Worm (Caenorhabditis elegans) whole organism, young adult: ENCODE data around the gene gldi-7.

Experiments used
- B0019.2 ChIP-seq: fragments of 200-800 bp; sonication (Bioruptor generic); conservative IDR thresholded peaks from 2 replicates; pipeline ENCODE4 v1.3.6; 2022; ENCODE audit warnings: missing genetic modification reagents, missing genetic modification characterization, missing compliant biosample characterization
- B0336.3 ChIP-seq: fragments of 200-800 bp; sonication (Bioruptor generic); IDR thresholded peaks from 2 replicates; pipeline ENCODE4 v1.3.6; 2022; ENCODE audit warnings: missing genetic modification characterization, missing compliant biosample characterization
- C17E4.6 ChIP-seq: fragments of 200-800 bp; sonication (Bioruptor generic); IDR thresholded peaks from 2 replicates; pipeline ENCODE4 v1.3.6; 2022; ENCODE audit warnings: missing genetic modification reagents, missing genetic modification characterization, missing compliant biosample characterization
- F10E7.11 ChIP-seq: sonication (generic microtip); optimal IDR thresholded peaks from 2 replicates; lab custom pipeline; 2017; ENCODE audit warnings: mild to moderate bottlenecking, missing genetic modification characterization, moderate library complexity, missing compliant biosample characterization
- F23B12.7 ChIP-seq: sonication (generic microtip); optimal IDR thresholded peaks from 2 replicates; lab custom pipeline; 2017; ENCODE audit warnings: missing genetic modification characterization, mild to moderate bottlenecking, missing compliant biosample characterization, antibody characterized with exemption, moderate library complexity; ENCODE audit not compliant: insufficient read depth
- F39B2.1 ChIP-seq: fragments of 200-800 bp; sonication (Bioruptor generic); IDR thresholded peaks from 2 replicates; pipeline ENCODE4 v1.3.6; 2022; ENCODE audit warnings: missing genetic modification reagents, missing genetic modification characterization, missing compliant biosample characterization
- F55B11.4 ChIP-seq: sonication (generic microtip); optimal IDR thresholded peaks from 2 replicates; lab custom pipeline; 2016; ENCODE audit warnings: missing compliant biosample characterization, missing genetic modification characterization, borderline replicate concordance; ENCODE audit not compliant: insufficient read depth
- Y53G8AR.9 ChIP-seq: fragments of 200-800 bp; sonication (Bioruptor generic); conservative IDR thresholded peaks from 2 replicates; pipeline ENCODE4 v1.3.6; 2022; ENCODE audit warnings: missing genetic modification reagents, missing genetic modification characterization, missing compliant biosample characterization
- Y95B8A.8 ChIP-seq: fragments of 200-800 bp; sonication (Bioruptor generic); IDR thresholded peaks from 2 replicates; pipeline ENCODE4 v1.3.6; 2022; ENCODE audit warnings: missing genetic modification reagents, missing genetic modification characterization, missing compliant biosample characterization
- aptf-3 ChIP-seq: fragments of 200-800 bp; sonication (Bioruptor generic); IDR thresholded peaks from 2 replicates; pipeline ENCODE4 v1.3.6; 2022; ENCODE audit warnings: missing genetic modification characterization, missing compliant biosample characterization
- attf-3 ChIP-seq: fragments of 200-800 bp; sonication (Bioruptor generic); conservative IDR thresholded peaks from 2 replicates; pipeline ENCODE4 v1.3.6; 2022; ENCODE audit warnings: missing genetic modification reagents, missing genetic modification characterization, missing compliant biosample characterization
- attf-6 ChIP-seq: fragments of 200-800 bp; sonication (Bioruptor generic); IDR thresholded peaks from 2 replicates; pipeline ENCODE4 v1.3.6; 2022; ENCODE audit warnings: missing genetic modification reagents, missing genetic modification characterization, missing compliant biosample characterization
- bed-2 ChIP-seq: fragments of 200-800 bp; sonication (Bioruptor generic); IDR thresholded peaks from 2 replicates; pipeline ENCODE4 v1.3.6; 2022; ENCODE audit warnings: missing genetic modification reagents, missing genetic modification characterization, missing compliant biosample characterization
- ccch-3 ChIP-seq: fragments of 200-800 bp; sonication (Bioruptor generic); optimal IDR thresholded peaks from 2 replicates; lab custom pipeline; 2018; ENCODE audit warnings: mild to moderate bottlenecking, missing genetic modification characterization, missing compliant biosample characterization
- cebp-1 ChIP-seq, 2 experiments: fragments of 200-800 bp in 1 of 2; sonication (Bioruptor generic) in 1 of 2; sonication (generic microtip) in 1 of 2; IDR thresholded peaks in 1 of 2; optimal IDR thresholded peaks in 1 of 2; 2 replicates each; pipeline versions ENCODE4 v1.3.6 to Lab custom; 2017 to 2022; ENCODE audit warnings: missing compliant biosample characterization in 2 of 2, missing genetic modification characterization in 2 of 2, mild to moderate bottlenecking in 1 of 2, missing genetic modification reagents in 1 of 2, moderate library complexity in 1 of 2
- ceh-100 ChIP-seq: fragments of 200-800 bp; sonication (Bioruptor generic); IDR thresholded peaks from 2 replicates; pipeline ENCODE4 v1.3.6; 2022; ENCODE audit warnings: missing genetic modification reagents, missing genetic modification characterization, missing compliant biosample characterization
- ceh-27 ChIP-seq: fragments of 200-800 bp; sonication (Bioruptor generic); optimal IDR thresholded peaks from 2 replicates; lab custom pipeline; 2018; ENCODE audit warnings: mild to moderate bottlenecking, missing genetic modification characterization, moderate library complexity, missing compliant biosample characterization
- dox-1 ChIP-seq: fragments of 200-800 bp; sonication (Bioruptor generic); IDR thresholded peaks from 2 replicates; pipeline ENCODE4 v1.3.6; 2022; ENCODE audit warnings: missing genetic modification reagents, missing genetic modification characterization, missing compliant biosample characterization
- dpl-1 ChIP-seq: fragments of 150-350 bp; optimal IDR thresholded peaks from 2 replicates; lab custom pipeline; 2014; ENCODE audit warnings: missing biosample characterization, missing genetic modification reagents, missing genetic modification characterization
- egl-18 ChIP-seq: fragments of 200-800 bp; sonication (Bioruptor generic); IDR thresholded peaks from 2 replicates; pipeline ENCODE4 v1.3.6; 2022; ENCODE audit warnings: missing genetic modification reagents, missing genetic modification characterization, missing compliant biosample characterization
- ets-4 ChIP-seq: fragments of 200-800 bp; sonication (Bioruptor generic); optimal IDR thresholded peaks from 2 replicates; lab custom pipeline; 2018; ENCODE audit warnings: mild to moderate bottlenecking, missing genetic modification characterization, missing compliant biosample characterization
- hlh-12 ChIP-seq: sonication (generic microtip); optimal IDR thresholded peaks from 2 replicates; lab custom pipeline; 2016; ENCODE audit warnings: missing genetic modification characterization, missing compliant biosample characterization
- hlh-26 ChIP-seq: fragments of 200-800 bp; sonication (Bioruptor generic); conservative IDR thresholded peaks from 2 replicates; pipeline ENCODE4 v1.3.6; 2022; ENCODE audit warnings: missing genetic modification reagents, missing genetic modification characterization, missing compliant biosample characterization
- hmg-1.2 ChIP-seq: fragments of 200-800 bp; sonication (Bioruptor generic); IDR thresholded peaks from 2 replicates; pipeline ENCODE4 v1.3.6; 2022; ENCODE audit warnings: missing genetic modification reagents, missing genetic modification characterization, missing compliant biosample characterization
- hmg-20 ChIP-seq: fragments of 200-800 bp; sonication (Bioruptor generic); IDR thresholded peaks from 2 replicates; pipeline ENCODE4 v1.3.6; 2022; ENCODE audit warnings: missing genetic modification reagents, missing genetic modification characterization, missing compliant biosample characterization
- let-607 ChIP-seq, 2 experiments: fragments of 200-800 bp in 1 of 2; sonication (Bioruptor generic) in 1 of 2; sonication (generic microtip) in 1 of 2; optimal IDR thresholded peaks; 2 replicates each; lab custom pipeline; 2016 to 2018; ENCODE audit warnings: mild to moderate bottlenecking in 2 of 2, missing compliant biosample characterization in 2 of 2, missing genetic modification characterization in 2 of 2, moderate library complexity in 2 of 2, missing genotype in 1 of 2
- lin-35 ChIP-seq, 3 experiments: fragments of 150-350 bp in 2 of 3; sonication (generic microtip) in 1 of 3; optimal IDR thresholded peaks; 2 replicates each; lab custom pipeline; 2014 to 2018; ENCODE audit warnings: missing biosample characterization in 3 of 3, missing genetic modification characterization in 3 of 3, missing genetic modification reagents in 3 of 3
- lin-40 ChIP-seq: sonication (generic microtip); optimal IDR thresholded peaks from 2 replicates; lab custom pipeline; 2016; ENCODE audit warnings: missing genetic modification characterization, mild to moderate bottlenecking, missing compliant biosample characterization, missing genotype, missing genetic modification reagents
- madf-3 ChIP-seq: fragments of 200-800 bp; sonication (Bioruptor generic); IDR thresholded peaks from 2 replicates; pipeline ENCODE4 v1.3.6; 2022; ENCODE audit warnings: missing genetic modification reagents, missing genetic modification characterization, missing compliant biosample characterization
- madf-6 ChIP-seq: fragments of 200-800 bp; sonication (Bioruptor generic); IDR thresholded peaks from 2 replicates; pipeline ENCODE4 v1.3.6; 2022; ENCODE audit warnings: missing genetic modification reagents, missing genetic modification characterization, missing compliant biosample characterization
- mcd-1 ChIP-seq: fragments of 200-800 bp; sonication (Bioruptor generic); IDR thresholded peaks from 2 replicates; pipeline ENCODE4 v1.3.6; 2022; ENCODE audit warnings: missing genetic modification reagents, missing genetic modification characterization, missing compliant biosample characterization
- mes-4 ChIP-seq: sonication (generic microtip); optimal IDR thresholded peaks from 2 replicates; lab custom pipeline; 2016; ENCODE audit warnings: missing genotype, missing genetic modification characterization, missing compliant biosample characterization
- nfya-1 ChIP-seq: sonication (generic microtip); optimal IDR thresholded peaks from 2 replicates; lab custom pipeline; 2017; ENCODE audit warnings: antibody characterized with exemption, missing compliant biosample characterization, missing genetic modification characterization, borderline replicate concordance; ENCODE audit not compliant: insufficient read depth
- nfya-2 ChIP-seq: fragments of 200-800 bp; sonication (Bioruptor generic); IDR thresholded peaks from 2 replicates; pipeline ENCODE4 v1.3.6; 2022; ENCODE audit warnings: missing genetic modification reagents, missing genetic modification characterization, missing compliant biosample characterization
- nhr-179 ChIP-seq: sonication (generic microtip); optimal IDR thresholded peaks from 2 replicates; lab custom pipeline; 2016; ENCODE audit warnings: mild to moderate bottlenecking, missing genetic modification characterization, missing compliant biosample characterization
- rcor-1 ChIP-seq: fragments of 200-800 bp; sonication (Bioruptor generic); IDR thresholded peaks from 2 replicates; pipeline ENCODE4 v1.3.6; 2022; ENCODE audit warnings: missing genetic modification reagents, missing genetic modification characterization, missing compliant biosample characterization
- tbx-9 ChIP-seq: sonication (generic microtip); optimal IDR thresholded peaks from 2 replicates; lab custom pipeline; 2016; ENCODE audit warnings: borderline replicate concordance, missing genetic modification characterization, inconsistent platforms, missing compliant biosample characterization
- tlf-1 ChIP-seq: fragments of 200-800 bp; sonication (Bioruptor generic); optimal IDR thresholded peaks from 2 replicates; lab custom pipeline; 2018; ENCODE audit warnings: mild to moderate bottlenecking, missing genetic modification characterization, missing compliant biosample characterization
- unc-130 ChIP-seq: sonication (generic microtip); optimal IDR thresholded peaks from 2 replicates; lab custom pipeline; 2016; ENCODE audit warnings: missing genetic modification reagents, missing genetic modification characterization, missing compliant biosample characterization
- zfh-2 ChIP-seq: fragments of 200-800 bp; sonication (Bioruptor generic); conservative IDR thresholded peaks from 2 replicates; pipeline ENCODE4 v1.3.6; 2022; ENCODE audit warnings: missing genetic modification reagents, missing genetic modification characterization, missing compliant biosample characterization
- ztf-25 ChIP-seq: fragments of 200-800 bp; sonication (Bioruptor generic); IDR thresholded peaks from 2 replicates; pipeline ENCODE4 v1.3.6; 2022; ENCODE audit warnings: missing genetic modification reagents, missing genetic modification characterization, missing compliant biosample characterization
- ztf-26 ChIP-seq: sonication (generic microtip); optimal IDR thresholded peaks from 2 replicates; lab custom pipeline; 2017; ENCODE audit warnings: missing genetic modification characterization, missing compliant biosample characterization
- ztf-28 ChIP-seq: fragments of 200-800 bp; sonication (Bioruptor generic); IDR thresholded peaks from 2 replicates; pipeline ENCODE4 v1.3.6; 2022; ENCODE audit warnings: missing genetic modification reagents, missing genetic modification characterization, missing compliant biosample characterization
- ztf-6 ChIP-seq: fragments of 200-800 bp; sonication (Bioruptor generic); IDR thresholded peaks from 2 replicates; pipeline ENCODE4 v1.3.6; 2022; ENCODE audit warnings: missing genetic modification reagents, missing genetic modification characterization, missing compliant biosample characterization

Gene gldi-7

ce11 chrII:8575184-8575583 is 44.2 kb upstream of the gldi-7 start, which contains the start of gene puf-5 (continued):
- TF ChIP-seq F23B12.7 (tag; lab: Kevin White, UChicago) (no peak), hlh-26 (GFP tag; lab: Robert Waterston, UW) (no peak), nfya-1 (no peak), Y95B8A.8 (GFP tag; lab: Robert Waterston, UW) (0 out of 2 replicates have a peak, but pooled peaks have one; percentile 56), let-607 (tag; optimal IDR thresholded peaks at IDR 0.05; lab: Kevin White, UChicago) (no peak), attf-6 (no peak), zfh-2 (GFP tag; lab: Robert Waterston, UW) (no peak), ztf-25 (GFP tag; lab: Robert Waterston, UW) (no peak), F39B2.1 (GFP tag; lab: Robert Waterston, UW) (no peak)

DNA sequence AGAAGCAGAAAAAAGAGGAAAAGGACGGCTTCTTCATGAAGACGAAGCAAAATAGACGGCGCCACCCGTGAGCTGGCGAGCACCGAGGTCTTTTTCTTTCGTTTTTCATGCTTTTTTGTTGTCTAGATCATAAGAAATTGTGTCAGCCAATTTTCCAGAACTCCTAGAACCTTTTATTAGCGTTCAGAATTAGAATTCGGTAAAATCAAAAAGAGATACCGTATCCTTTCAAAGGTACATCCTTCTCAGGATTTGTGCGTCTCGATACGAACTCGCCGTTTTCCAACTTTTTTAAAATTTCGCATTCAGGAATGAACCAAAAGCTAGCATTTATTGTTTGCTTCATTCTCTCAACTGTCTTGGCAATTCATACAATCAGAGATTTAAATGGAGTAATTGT is 42.0 kb upstream of the gldi-7 start, which contains the start of gene F54C9.7:
F54C9.7 (plus strand) TSS at position 301 of the 400 bp plus-strand sequence.
- TF ChIP-seq unc-130 (no peak), dpl-1 (no peak), lin-40 (tag; lab: Kevin White, UChicago) (no peak), hmg-20 (GFP tag; lab: Robert Waterston, UW) (no peak), F55B11.4 (tag; lab: Kevin White, UChicago) (no peak), madf-3 (GFP tag; lab: Robert Waterston, UW) (no peak)
- TF ChIP-seq, all 124 proteins: peak for 0

DNA sequence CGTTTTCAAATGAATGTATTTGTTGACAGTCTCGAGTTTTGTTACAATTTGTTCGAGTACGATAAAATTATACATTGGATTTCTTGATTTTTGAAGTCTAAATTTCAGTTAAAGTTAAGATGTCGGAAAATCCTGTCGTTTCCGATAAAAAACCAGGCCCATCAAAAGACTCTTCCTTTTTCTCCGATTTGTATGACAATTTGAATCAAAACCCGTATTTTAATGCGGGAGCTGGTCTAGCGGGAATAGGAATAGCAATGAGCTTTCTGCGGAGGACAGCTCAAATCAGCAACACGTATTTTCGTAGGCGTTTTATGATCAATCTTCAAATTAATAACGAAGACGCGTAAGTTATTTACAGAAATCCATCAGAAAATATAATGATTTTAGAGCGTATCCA is 40.0 kb upstream of the gldi-7 start, which contains the start of gene bcs-1:
bcs-1 (plus strand) TSS at position 109 of the 400 bp plus-strand sequence.
- no peak for TF ChIP-seq attf-3 (GFP tag; lab: Robert Waterston, UW)
- no peak for TF ChIP-seq tlf-1 (GFP tag; lab: Kevin White, UChicago)
- TF ChIP-seq rcor-1 (GFP tag; lab: Robert Waterston, UW): no peak
- no peak for TF ChIP-seq ets-4 (GFP tag; lab: Kevin White, UChicago)
- TF ChIP-seq ceh-100 (GFP tag; lab: Robert Waterston, UW): 0 out of 2 replicates have a peak, but pooled peaks have one; percentile 8
- no peak for TF ChIP-seq mcd-1 (GFP tag; lab: Robert Waterston, UW)
- TF ChIP-seq F55B11.4 (tag; lab: Kevin White, UChicago): no peak
- no peak for TF ChIP-seq dox-1 (GFP tag; lab: Robert Waterston, UW)
- TF ChIP-seq hmg-1.2: no peak
- TF ChIP-seq mes-4: no peak
- no peak for TF ChIP-seq lin-35 (GFP tag; optimal IDR thresholded peaks at IDR 0.05; lab: Kevin White, UChicago)
- no peak for TF ChIP-seq ztf-26 (tag; lab: Kevin White, UChicago)
- no peak for TF ChIP-seq egl-18 (GFP tag; lab: Robert Waterston, UW)
- TF ChIP-seq nfya-2 (GFP tag; lab: Robert Waterston, UW): no peak
- no peak for TF ChIP-seq F23B12.7 (tag; lab: Kevin White, UChicago)
- no peak for TF ChIP-seq ccch-3 (GFP tag; lab: Kevin White, UChicago)
- TF ChIP-seq cebp-1 (GFP tag; IDR thresholded peaks at IDR 0.05; lab: Robert Waterston, UW): no peak
- TF ChIP-seq cebp-1 (tag; optimal IDR thresholded peaks at IDR 0.05; lab: Kevin White, UChicago): no peak
- TF ChIP-seq aptf-3 (GFP tag; lab: Robert Waterston, UW): no peak
- TF ChIP-seq C17E4.6 (GFP tag; lab: Robert Waterston, UW): 0 out of 2 replicates have a peak, but pooled peaks have one; percentile 14
- peak; percentile 52; the same call in 1 of the 2 replicates for TF ChIP-seq B0336.3 (GFP tag; lab: Robert Waterston, UW)
- TF ChIP-seq B0019.2 (GFP tag; lab: Robert Waterston, UW): no peak
- TF ChIP-seq tbx-9 (tag; lab: Kevin White, UChicago): no peak
- TF ChIP-seq ztf-28: no peak
- peak; percentile 61; the same call in 1 of the 2 replicates for TF ChIP-seq Y53G8AR.9 (GFP tag; lab: Robert Waterston, UW)
- TF ChIP-seq madf-6: peak; percentile 70; the same call in 1 of the 2 replicates
- no peak for TF ChIP-seq ceh-27
- TF ChIP-seq bed-2 (GFP tag; lab: Robert Waterston, UW): no peak
- no peak for TF ChIP-seq unc-130
- no peak for TF ChIP-seq hlh-12 (tag; lab: Kevin White, UChicago)
- no peak for TF ChIP-seq ztf-6
- no peak for TF ChIP-seq dpl-1
- TF ChIP-seq nhr-179: no peak
- no peak for TF ChIP-seq F10E7.11 (tag; lab: Kevin White, UChicago)
- no peak for TF ChIP-seq Y95B8A.8 (GFP tag; lab: Robert Waterston, UW)
